Worm (Caenorhabditis elegans) whole organism, L4 larva: Measurements from ENCODE around the gene T10B9.9.
A peak's percentile ranks its signal among the peaks of the same experiment; 100 is the strongest.

Source experiments
- F26F4.8 ChIP-seq: fragments of 200-800 bp; sonication (Bioruptor generic); conservative IDR thresholded peaks from 2 replicates; pipeline ENCODE4 v1.3.6; 2022; ENCODE audit warnings: missing genetic modification characterization, missing compliant biosample characterization
- F37D6.2 ChIP-seq: sonication (generic microtip); optimal IDR thresholded peaks from 2 replicates; lab custom pipeline; 2016; ENCODE audit warnings: mild to moderate bottlenecking, missing genetic modification characterization, missing compliant biosample characterization
- Y105C5A.15 ChIP-seq: fragments of 200-800 bp; sonication (Bioruptor generic); IDR thresholded peaks from 2 replicates; pipeline ENCODE4 v1.3.6; 2022; ENCODE audit warnings: missing genetic modification characterization, missing compliant biosample characterization
- Y48G9A.11 ChIP-seq: fragments of 200-800 bp; sonication (Bioruptor generic); IDR thresholded peaks from 2 replicates; pipeline ENCODE4 v1.3.6; 2022; ENCODE audit warnings: missing genetic modification reagents, missing genetic modification characterization, missing compliant biosample characterization
- Y75B8A.6 ChIP-seq: fragments of 200-800 bp; sonication (Bioruptor generic); IDR thresholded peaks from 2 replicates; pipeline ENCODE4 v1.3.6; 2022; ENCODE audit warnings: missing genetic modification reagents, missing genetic modification characterization, missing compliant biosample characterization
- ZK337.2 ChIP-seq: fragments of 200-800 bp; sonication (Bioruptor generic); IDR thresholded peaks from 2 replicates; pipeline ENCODE4 v1.3.6; 2022; ENCODE audit warnings: missing genetic modification reagents, missing genetic modification characterization, missing compliant biosample characterization
- ZK546.5 ChIP-seq, 2 experiments: sonication (generic microtip); optimal IDR thresholded peaks; 2 replicates each; lab custom pipeline; 2017; ENCODE audit warnings: missing biosample characterization in 2 of 2, missing genetic modification characterization in 2 of 2
- aha-1 ChIP-seq: fragments of 150-350 bp; peaks from one replicate; lab custom pipeline; 2014; ENCODE audit warnings: missing biosample characterization, missing genetic modification characterization
- aly-2 ChIP-seq: sonication (generic microtip); optimal IDR thresholded peaks from 2 replicates; lab custom pipeline; 2018; ENCODE audit warnings: missing biosample characterization, missing genetic modification characterization
- attf-4 ChIP-seq: sonication (generic microtip); optimal IDR thresholded peaks from 3 replicates; lab custom pipeline; 2017; ENCODE audit warnings: missing biosample characterization, missing genetic modification characterization
- ceh-28 ChIP-seq: fragments of 150-350 bp; optimal IDR thresholded peaks from 2 replicates; lab custom pipeline; 2014; ENCODE audit warnings: missing biosample characterization, missing genetic modification reagents, missing genetic modification characterization
- ceh-32 ChIP-seq: sonication (generic microtip); optimal IDR thresholded peaks from 2 replicates; lab custom pipeline; 2016; ENCODE audit warnings: mild to moderate bottlenecking, missing genetic modification characterization, missing compliant biosample characterization; ENCODE audit not compliant: poor library complexity
- ces-1 ChIP-seq: fragments of 150-350 bp; sonication (generic microtip); optimal IDR thresholded peaks from 4 replicates; lab custom pipeline; 2014; ENCODE audit warnings: missing biosample characterization, missing genetic modification reagents, missing genetic modification characterization
- daf-16 ChIP-seq, 3 experiments: sonication (generic microtip); optimal IDR thresholded peaks; 2 replicates each; lab custom pipeline; 2016 to 2017; ENCODE audit warnings: missing genetic modification characterization in 3 of 3, missing genetic modification reagents in 3 of 3, mild to moderate bottlenecking in 2 of 3, missing compliant biosample characterization in 2 of 3, missing biosample characterization in 1 of 3, moderate library complexity in 1 of 3
- daf-8 ChIP-seq: fragments of 200-800 bp; sonication (Bioruptor generic); IDR thresholded peaks from 2 replicates; pipeline ENCODE4 v1.3.6; 2022; ENCODE audit warnings: missing genetic modification characterization, missing compliant biosample characterization
- dmd-6 ChIP-seq: fragments of 200-800 bp; sonication (Bioruptor generic); IDR thresholded peaks from 2 replicates; pipeline ENCODE4 v1.3.6; 2022; ENCODE audit warnings: missing genetic modification reagents, missing genetic modification characterization, missing compliant biosample characterization
- dmd-8 ChIP-seq: fragments of 200-800 bp; sonication (Bioruptor generic); IDR thresholded peaks from 2 replicates; pipeline ENCODE4 v1.3.6; 2022; ENCODE audit warnings: missing genetic modification characterization, missing compliant biosample characterization
- dmd-9 ChIP-seq: fragments of 200-800 bp; sonication (Bioruptor generic); IDR thresholded peaks from 2 replicates; pipeline ENCODE4 v1.3.6; 2022; ENCODE audit warnings: missing genetic modification reagents, missing genetic modification characterization, missing compliant biosample characterization
- dve-1 ChIP-seq: sonication (generic microtip); optimal IDR thresholded peaks from 2 replicates; lab custom pipeline; 2017; ENCODE audit warnings: antibody characterized with exemption, mild to moderate bottlenecking, missing genetic modification characterization, missing compliant biosample characterization; ENCODE audit not compliant: insufficient read depth
- egl-27 ChIP-seq: sonication (generic microtip); optimal IDR thresholded peaks from 3 replicates; lab custom pipeline; 2017; ENCODE audit warnings: missing biosample characterization, missing genetic modification reagents, missing genetic modification characterization
- fos-1 ChIP-seq: fragments of 150-350 bp; optimal IDR thresholded peaks from 2 replicates; lab custom pipeline; 2014; ENCODE audit warnings: missing biosample characterization, missing genetic modification characterization
- hlh-11 ChIP-seq: fragments of 200-800 bp; sonication (Bioruptor generic); optimal IDR thresholded peaks from 2 replicates; lab custom pipeline; 2018; ENCODE audit warnings: mild to moderate bottlenecking, missing genetic modification characterization, missing compliant biosample characterization
- hmg-1.1 ChIP-seq: fragments of 200-800 bp; sonication (Bioruptor generic); IDR thresholded peaks from 2 replicates; pipeline ENCODE4 v1.3.6; 2022; ENCODE audit warnings: missing genetic modification reagents, missing genetic modification characterization, missing compliant biosample characterization
- jun-1 ChIP-seq: fragments of 150-350 bp; optimal IDR thresholded peaks from 2 replicates; lab custom pipeline; 2014; ENCODE audit warnings: missing biosample characterization, missing genetic modification reagents, missing genetic modification characterization
- lim-7 ChIP-seq: fragments of 200-800 bp; sonication (Bioruptor generic); IDR thresholded peaks from 2 replicates; pipeline ENCODE4 v1.3.6; 2022; ENCODE audit warnings: missing genetic modification characterization, missing compliant biosample characterization
- lin-1 ChIP-seq: fragments of 200-800 bp; sonication (Bioruptor generic); IDR thresholded peaks from 2 replicates; pipeline ENCODE4 v1.3.6; 2022; ENCODE audit warnings: missing genetic modification reagents, missing genetic modification characterization, missing compliant biosample characterization
- lin-29 ChIP-seq: fragments of 200-800 bp; sonication (Bioruptor generic); IDR thresholded peaks from 2 replicates; pipeline ENCODE4 v1.3.6; 2022; ENCODE audit warnings: missing genetic modification reagents, missing genetic modification characterization, missing compliant biosample characterization
- lin-39 ChIP-seq: fragments of 150-350 bp; optimal IDR thresholded peaks from 2 replicates; lab custom pipeline; 2014; ENCODE audit warnings: missing biosample characterization, missing genetic modification reagents, missing genetic modification characterization
- mdl-1 ChIP-seq, 2 experiments: fragments of 150-350 bp in 1 of 2; sonication (generic microtip) in 1 of 2; optimal IDR thresholded peaks; 2 replicates each; lab custom pipeline; 2014 to 2017; ENCODE audit warnings: missing biosample characterization in 2 of 2, missing genetic modification characterization in 2 of 2
- mep-1 ChIP-seq: fragments of 150-350 bp; sonication (generic microtip); optimal IDR thresholded peaks from 3 replicates; lab custom pipeline; 2014; ENCODE audit warnings: missing biosample characterization, missing genetic modification characterization
- mxl-3 ChIP-seq: fragments of 200-800 bp; sonication (Bioruptor generic); optimal IDR thresholded peaks from 2 replicates; lab custom pipeline; 2018; ENCODE audit warnings: mild to moderate bottlenecking, missing genetic modification characterization, missing compliant biosample characterization
- nhr-102 ChIP-seq: sonication (generic microtip); optimal IDR thresholded peaks from 2 replicates; lab custom pipeline; 2016; ENCODE audit warnings: mild to moderate bottlenecking, missing genetic modification characterization, moderate library complexity, missing compliant biosample characterization
- nhr-11 ChIP-seq: fragments of 150-350 bp; optimal IDR thresholded peaks from 2 replicates; lab custom pipeline; 2014; ENCODE audit warnings: missing biosample characterization, missing genetic modification characterization
- nhr-111 ChIP-seq: fragments of 200-800 bp; sonication (Bioruptor generic); optimal IDR thresholded peaks from 2 replicates; lab custom pipeline; 2018; ENCODE audit warnings: mild to moderate bottlenecking, missing genetic modification characterization, missing compliant biosample characterization
- nhr-25 ChIP-seq: sonication (generic microtip); optimal IDR thresholded peaks from 2 replicates; lab custom pipeline; 2017; ENCODE audit warnings: missing genetic modification characterization, mild to moderate bottlenecking, missing compliant biosample characterization, antibody characterized with exemption, moderate library complexity, borderline replicate concordance; ENCODE audit not compliant: insufficient read depth
- nhr-28 ChIP-seq: fragments of 150-350 bp; optimal IDR thresholded peaks from 2 replicates; lab custom pipeline; 2014; ENCODE audit warnings: missing biosample characterization, missing genetic modification characterization
- nhr-41 ChIP-seq: fragments of 200-800 bp; sonication (Bioruptor generic); IDR thresholded peaks from 2 replicates; pipeline ENCODE4 v1.3.6; 2022; ENCODE audit warnings: missing genetic modification reagents, missing genetic modification characterization, missing compliant biosample characterization
- php-3 ChIP-seq: fragments of 200-800 bp; sonication (Bioruptor generic); IDR thresholded peaks from 2 replicates; pipeline ENCODE4 v1.3.6; 2022; ENCODE audit warnings: missing genetic modification reagents, missing genetic modification characterization, missing compliant biosample characterization
- pqm-1 ChIP-seq: sonication (generic microtip); optimal IDR thresholded peaks from 2 replicates; lab custom pipeline; 2017; ENCODE audit warnings: missing biosample characterization, missing genetic modification characterization
- skn-1 ChIP-seq: fragments of 150-350 bp; optimal IDR thresholded peaks from 2 replicates; lab custom pipeline; 2014; ENCODE audit warnings: missing biosample characterization, missing genetic modification characterization
- snpc-1.2 ChIP-seq: fragments of 200-800 bp; sonication (Bioruptor generic); IDR thresholded peaks from 2 replicates; pipeline ENCODE4 v1.3.6; 2022; ENCODE audit warnings: missing genetic modification reagents, missing genetic modification characterization, missing compliant biosample characterization
- tra-1 ChIP-seq: fragments of 200-800 bp; sonication (Bioruptor generic); IDR thresholded peaks from 2 replicates; pipeline ENCODE4 v1.3.6; 2022; ENCODE audit warnings: missing genetic modification reagents, missing genetic modification characterization, missing compliant biosample characterization
- unc-62 ChIP-seq, 3 experiments: fragments of 150-350 bp in 1 of 3; sonication (generic microtip); optimal IDR thresholded peaks in 2 of 3; peaks in 1 of 3; 1 replicate in 1 of 3; 2 replicates in 2 of 3; lab custom pipeline; 2014 to 2017; ENCODE audit warnings: missing biosample characterization in 3 of 3, missing genetic modification characterization in 3 of 3, missing genetic modification reagents in 3 of 3, missing genotype in 1 of 3
- zfp-2 ChIP-seq: sonication (generic microtip); optimal IDR thresholded peaks from 2 replicates; lab custom pipeline; 2016; ENCODE audit warnings: mild to moderate bottlenecking, missing genetic modification characterization, missing compliant biosample characterization
- zip-2 ChIP-seq: fragments of 150-350 bp; optimal IDR thresholded peaks from 2 replicates; lab custom pipeline; 2014; ENCODE audit warnings: missing biosample characterization, missing genetic modification characterization
- ztf-11 ChIP-seq: fragments of 150-350 bp; optimal IDR thresholded peaks from 2 replicates; lab custom pipeline; 2014; ENCODE audit warnings: missing biosample characterization, missing genetic modification characterization

T10B9.9 gene

ce11 chrII:9797664-9798063 lies 22.0 kb upstream of the T10B9.9 start, which contains the start of gene cyp-13A4:
Gene cyp-13A4 (minus strand): TSS chrII:9797740.
- TF ChIP-seq nhr-11 (tag; lab: Kevin White, UChicago) (no peak), dmd-6 (GFP tag; lab: Robert Waterston, UW) (peak; percentile 78), hlh-11 (peak; percentile 3), daf-16 (GFP tag; optimal IDR thresholded peaks at IDR 0.05; lab: Kevin White, UChicago) (no peak), daf-16 (tag; optimal IDR thresholded peaks at IDR 0.05; lab: Kevin White, UChicago) (peak; percentile 25), nhr-102 (tag; lab: Kevin White, UChicago) (peak; percentile 13), skn-1 (no peak), pqm-1 (tag; lab: Kevin White, UChicago) (peak; percentile 33), nhr-28 (tag; lab: Kevin White, UChicago) (peak; percentile 58), unc-62 (GFP tag; optimal IDR thresholded peaks at IDR 0.05 in 1 of 2; lab: Kevin White, UChicago) (peak in 1 of 2 experiments; percentile 29), unc-62 (tag; optimal IDR thresholded peaks at IDR 0.05; lab: Kevin White, UChicago) (no peak)

ce11 chrII:9793197-9793596 lies 17.5 kb upstream of the T10B9.9 start, which contains the start of gene cyp-13A3:
Gene cyp-13A3 (minus strand): TSS chrII:9793297.
- TF ChIP-seq mxl-3 (GFP tag; lab: Kevin White, UChicago) = no peak
- no peak for TF ChIP-seq lin-1 (GFP tag; lab: Robert Waterston, UW)
- TF ChIP-seq snpc-1.2 (GFP tag; lab: Robert Waterston, UW) = no peak
- no peak for TF ChIP-seq Y48G9A.11 (GFP tag; lab: Robert Waterston, UW)
- no peak for TF ChIP-seq nhr-41 (GFP tag; lab: Robert Waterston, UW)
- TF ChIP-seq F26F4.8 (GFP tag; lab: Robert Waterston, UW) = no peak
- TF ChIP-seq daf-16 (GFP tag; optimal IDR thresholded peaks at IDR 0.05; lab: Kevin White, UChicago) = no peak
- TF ChIP-seq daf-16 (tag; optimal IDR thresholded peaks at IDR 0.05; lab: Kevin White, UChicago) = no peak
- TF ChIP-seq attf-4 (tag; lab: Kevin White, UChicago) = no peak
- TF ChIP-seq daf-8 = no peak
- TF ChIP-seq zfp-2 (tag; lab: Kevin White, UChicago) = no peak
- no peak for TF ChIP-seq mep-1
- TF ChIP-seq ces-1 = no peak
- no peak for TF ChIP-seq dmd-6 (GFP tag; lab: Robert Waterston, UW)
- no peak for TF ChIP-seq aha-1
- TF ChIP-seq fos-1 (tag; lab: Kevin White, UChicago) = no peak
- no peak for TF ChIP-seq nhr-111 (GFP tag; lab: Kevin White, UChicago)
- no peak for TF ChIP-seq lim-7 (GFP tag; lab: Robert Waterston, UW)
- no peak for TF ChIP-seq ceh-32 (tag; lab: Kevin White, UChicago)
- no peak for TF ChIP-seq pqm-1 (tag; lab: Kevin White, UChicago)
- TF ChIP-seq, all 104 proteins: peak for 0

- TF ChIP-seq hmg-1.1 (GFP tag; lab: Robert Waterston, UW) = no peak
- TF ChIP-seq tra-1 (GFP tag; lab: Robert Waterston, UW) = 0 out of 2 replicates have a peak, but pooled peaks have one; percentile 53
- TF ChIP-seq dmd-9 = no peak
- no peak for TF ChIP-seq egl-27
- TF ChIP-seq mxl-3 (GFP tag; lab: Kevin White, UChicago) = peak; percentile 69
- no peak for TF ChIP-seq lin-29 (GFP tag; lab: Robert Waterston, UW)
- no peak for TF ChIP-seq F37D6.2 (tag; lab: Kevin White, UChicago)
- TF ChIP-seq php-3 (GFP tag; lab: Robert Waterston, UW) = no peak
- TF ChIP-seq aly-2 (tag; lab: Kevin White, UChicago) = no peak
- no peak for TF ChIP-seq jun-1
- peak in 1 of 2 experiments; percentile 70 for TF ChIP-seq mdl-1 (tag; optimal IDR thresholded peaks at IDR 0.05; lab: Kevin White, UChicago)
- TF ChIP-seq skn-1 = no peak
- no peak for TF ChIP-seq snpc-1.2 (GFP tag; lab: Robert Waterston, UW)
- no peak for TF ChIP-seq Y75B8A.6
- peak; percentile 87 for TF ChIP-seq nhr-28 (tag; lab: Kevin White, UChicago)
- no peak for TF ChIP-seq aha-1
- no peak for TF ChIP-seq ZK546.5 (tag; optimal IDR thresholded peaks at IDR 0.05; lab: Kevin White, UChicago)
- no peak for TF ChIP-seq nhr-25 (tag; lab: Kevin White, UChicago)
- peak; percentile 84 for TF ChIP-seq dve-1 (tag; lab: Kevin White, UChicago)
- no peak for TF ChIP-seq zip-2 (tag; lab: Kevin White, UChicago)
- no peak for TF ChIP-seq ceh-28 (tag; lab: Kevin White, UChicago)
- no peak for TF ChIP-seq lin-39
- no peak for TF ChIP-seq dmd-8 (GFP tag; lab: Robert Waterston, UW)
- TF ChIP-seq fos-1 (tag; lab: Kevin White, UChicago) = no peak
- no peak for TF ChIP-seq ces-1
- TF ChIP-seq Y105C5A.15 = no peak
- TF ChIP-seq dmd-6 (GFP tag; lab: Robert Waterston, UW) = peak; percentile 96
- no peak for TF ChIP-seq ztf-11 (tag; lab: Kevin White, UChicago)
- TF ChIP-seq ZK337.2 (GFP tag; lab: Robert Waterston, UW) = no peak
Observed at ce11 chrII:9791185-9791584, 15.5 kb upstream of the T10B9.9 start.
